Worm (Caenorhabditis elegans) whole organism, L2 larva: ENCODE measurements around the gene toe-2.

Experiments used
- aly-2 ChIP-seq: fragments of 150-350 bp; optimal IDR thresholded peaks from 2 replicates; lab custom pipeline; 2014; ENCODE audit warnings: missing biosample characterization, missing genetic modification characterization
- blmp-1 ChIP-seq: sonication (generic microtip); optimal IDR thresholded peaks from 2 replicates; lab custom pipeline; 2017; ENCODE audit warnings: missing genetic modification characterization, mild to moderate bottlenecking, missing compliant biosample characterization, antibody characterized with exemption, moderate library complexity; ENCODE audit not compliant: insufficient read depth
- lin-39 ChIP-seq: fragments of 150-350 bp; optimal IDR thresholded peaks from 2 replicates; lab custom pipeline; 2014; ENCODE audit warnings: missing biosample characterization, missing genetic modification reagents, missing genetic modification characterization
- lsy-2 ChIP-seq, 2 experiments: fragments of 150-350 bp in 1 of 2; sonication (generic microtip) in 1 of 2; optimal IDR thresholded peaks; 2 replicates each; lab custom pipeline; 2014 to 2017; ENCODE audit warnings: missing biosample characterization in 2 of 2, missing genetic modification characterization in 2 of 2
- nhr-10 ChIP-seq: sonication (generic microtip); optimal IDR thresholded peaks from 2 replicates; lab custom pipeline; 2017; ENCODE audit warnings: missing biosample characterization, missing genetic modification characterization
- snpc-4 ChIP-seq: fragments of 150-350 bp; optimal IDR thresholded peaks from 2 replicates; lab custom pipeline; 2014; ENCODE audit warnings: missing biosample characterization, missing genetic modification characterization
- unc-62 ChIP-seq: fragments of 150-350 bp; optimal IDR thresholded peaks from 2 replicates; lab custom pipeline; 2014; ENCODE audit warnings: missing biosample characterization, missing genetic modification reagents, missing genetic modification characterization

- no peak for TF ChIP-seq blmp-1 (tag; lab: Kevin White, UChicago)
- TF ChIP-seq unc-62 (GFP tag; lab: Kevin White, UChicago): no peak
- TF ChIP-seq lin-39 (tag; lab: Kevin White, UChicago): no peak
- TF ChIP-seq lsy-2 (tag; optimal IDR thresholded peaks at IDR 0.05; lab: Kevin White, UChicago): no peak
- no peak for TF ChIP-seq snpc-4 (tag; lab: Kevin White, UChicago)
- no peak for TF ChIP-seq aly-2 (tag; lab: Kevin White, UChicago)
- TF ChIP-seq nhr-10 (tag; lab: Kevin White, UChicago): no peak
These were observed 27.4 kb downstream of the toe-2 start for ce11 chrII:6493709-6494326.
